Fruit fly (Drosophila melanogaster) whole organism, embryonic: ENCODE measurements around the gene Pink1.

ENCODE experiments used
- B-H1 ChIP-seq: fragments of 200-800 bp; sonication (Bioruptor generic); IDR thresholded peaks from 3 replicates; pipeline ENCODE4 v1.3.6; 2022; ENCODE audit warnings: missing biosample characterization, missing genetic modification characterization
- CG10979 ChIP-seq: fragments of 200-800 bp; sonication (Bioruptor generic); optimal IDR thresholded peaks from 2 replicates; lab custom pipeline; 2018; ENCODE audit warnings: missing biosample characterization, mild to moderate bottlenecking, missing genetic modification characterization, moderate library complexity
- CG12071 ChIP-seq: fragments of 200-800 bp; sonication (Bioruptor generic); optimal IDR thresholded peaks from 3 replicates; lab custom pipeline; 2018; ENCODE audit warnings: missing biosample characterization, mild to moderate bottlenecking, missing genetic modification characterization
- CG16815 ChIP-seq: fragments of 200-800 bp; sonication (Bioruptor generic); optimal IDR thresholded peaks from 3 replicates; lab custom pipeline; 2017; ENCODE audit warnings: missing biosample characterization, mild to moderate bottlenecking, missing genetic modification characterization
- CG9817 ChIP-seq: fragments of 200-800 bp; sonication (Bioruptor generic); optimal IDR thresholded peaks from 2 replicates; lab custom pipeline; 2018; ENCODE audit warnings: missing biosample characterization, mild to moderate bottlenecking, missing genetic modification characterization, moderate library complexity
- ase ChIP-seq: fragments of 200-800 bp; sonication (Bioruptor generic); IDR thresholded peaks from 3 replicates; pipeline ENCODE4 v1.3.6; 2022; ENCODE audit warnings: missing biosample characterization, missing genetic modification characterization
- stc ChIP-seq: fragments of 200-800 bp; sonication (Bioruptor generic); IDR thresholded peaks from 2 replicates; pipeline ENCODE4 v1.3.6; 2022; ENCODE audit warnings: missing biosample characterization, missing genetic modification characterization

dm6 chrX:6708580-6709199 lies 25.1 kb downstream of the Pink1 start:
- no peak for TF ChIP-seq ase (GFP tag; lab: Robert Waterston, UW)
- no peak for TF ChIP-seq CG10979 (tag; lab: Kevin White, UChicago)
- TF ChIP-seq CG12071 (GFP tag; lab: Kevin White, UChicago): no peak
- no peak for TF ChIP-seq CG16815 (GFP tag; lab: Kevin White, UChicago)
- no peak for TF ChIP-seq CG9817 (tag; lab: Kevin White, UChicago)
- no peak for TF ChIP-seq B-H1 (GFP tag; lab: Robert Waterston, UW)
- TF ChIP-seq stc (GFP tag; lab: Robert Waterston, UW): no peak
